Fruit fly (Drosophila melanogaster) whole organism, embryonic: ENCODE data around the gene Pink1.

Source experiments
- Blimp-1 ChIP-seq: fragments of 200-800 bp; sonication (Bioruptor generic); optimal IDR thresholded peaks from 3 replicates; lab custom pipeline; 2018; ENCODE audit warnings: missing biosample characterization, missing genetic modification characterization, mild to moderate bottlenecking, moderate library complexity, missing genetic modification reagents
- CG1024 ChIP-seq: fragments of 200-800 bp; sonication (Bioruptor generic); IDR thresholded peaks from 2 replicates; pipeline ENCODE4 v1.3.6; 2022; ENCODE audit warnings: missing biosample characterization, missing genetic modification characterization
- CG10543 ChIP-seq: fragments of 200-800 bp; sonication (Bioruptor generic); optimal IDR thresholded peaks from 3 replicates; lab custom pipeline; 2017; ENCODE audit warnings: missing biosample characterization, mild to moderate bottlenecking, missing genetic modification characterization, moderate library complexity
- CG11093 ChIP-seq: fragments of 200-800 bp; sonication (Bioruptor generic); IDR thresholded peaks from 3 replicates; pipeline ENCODE4 v1.3.6; 2022; ENCODE audit warnings: missing biosample characterization, missing genetic modification characterization
- CG13287 ChIP-seq: fragments of 200-800 bp; sonication (Bioruptor generic); IDR thresholded peaks from 2 replicates; pipeline ENCODE4 v1.3.6; 2022; ENCODE audit warnings: missing biosample characterization, missing genetic modification characterization; ENCODE audit not compliant: partially characterized antibody
- CG14050 ChIP-seq: fragments of 200-800 bp; sonication (Bioruptor generic); IDR thresholded peaks from 3 replicates; pipeline ENCODE4 v1.3.6; 2022; ENCODE audit warnings: missing biosample characterization, missing genetic modification characterization
- CG1647 ChIP-seq: fragments of 200-800 bp; sonication (Bioruptor generic); optimal IDR thresholded peaks from 3 replicates; lab custom pipeline; 2016; ENCODE audit warnings: missing biosample characterization, missing genetic modification characterization
- CG18476 ChIP-seq: fragments of 200-800 bp; sonication (Bioruptor generic); optimal IDR thresholded peaks from 2 replicates; lab custom pipeline; 2016; ENCODE audit warnings: missing biosample characterization, mild to moderate bottlenecking, missing genetic modification characterization
- CG2875 ChIP-seq: fragments of 200-800 bp; sonication (Bioruptor generic); optimal IDR thresholded peaks from 2 replicates; lab custom pipeline; 2017; ENCODE audit warnings: missing biosample characterization, mild to moderate bottlenecking, missing genetic modification characterization, missing genetic modification reagents
- CG31365 ChIP-seq: fragments of 200-800 bp; sonication (Bioruptor generic); optimal IDR thresholded peaks from 2 replicates; lab custom pipeline; 2018; ENCODE audit warnings: missing biosample characterization, mild to moderate bottlenecking, missing genetic modification characterization
- CG31388 ChIP-seq: fragments of 200-800 bp; sonication (Bioruptor generic); optimal IDR thresholded peaks from 2 replicates; lab custom pipeline; 2016; ENCODE audit warnings: missing biosample characterization, missing genetic modification characterization
- CG32767 ChIP-seq: fragments of 200-800 bp; sonication (Bioruptor generic); IDR thresholded peaks from 2 replicates; pipeline ENCODE4 v1.3.6; 2022; ENCODE audit warnings: missing biosample characterization, missing genetic modification characterization
- CG3281 ChIP-seq: fragments of 200-800 bp; sonication (Bioruptor generic); optimal IDR thresholded peaks from 3 replicates; lab custom pipeline; 2017; ENCODE audit warnings: missing biosample characterization, mild to moderate bottlenecking, missing genetic modification characterization
- CG3407 ChIP-seq: fragments of 200-800 bp; sonication (Bioruptor generic); optimal IDR thresholded peaks from 2 replicates; lab custom pipeline; 2018; ENCODE audit warnings: missing biosample characterization, mild to moderate bottlenecking, missing genetic modification characterization
- CG5180 ChIP-seq: fragments of 200-800 bp; sonication (Bioruptor generic); optimal IDR thresholded peaks from 3 replicates; lab custom pipeline; 2017; ENCODE audit warnings: missing biosample characterization, missing genetic modification characterization, mild to moderate bottlenecking, moderate library complexity, missing genetic modification reagents
- CG6654 ChIP-seq: fragments of 200-800 bp; sonication (Bioruptor generic); optimal IDR thresholded peaks from 2 replicates; lab custom pipeline; 2017; ENCODE audit warnings: missing biosample characterization, mild to moderate bottlenecking, missing genetic modification characterization
- CG6791 ChIP-seq: fragments of 200-800 bp; sonication (Bioruptor generic); IDR thresholded peaks from 3 replicates; pipeline ENCODE4 v1.3.6; 2022; ENCODE audit warnings: missing biosample characterization, missing genetic modification characterization; ENCODE audit not compliant: partially characterized antibody
- CG7271 ChIP-seq: fragments of 200-800 bp; sonication (Bioruptor generic); optimal IDR thresholded peaks from 2 replicates; lab custom pipeline; 2018; ENCODE audit warnings: missing biosample characterization, mild to moderate bottlenecking, missing genetic modification characterization, moderate library complexity
- CG7745 ChIP-seq: fragments of 200-800 bp; sonication (Bioruptor generic); optimal IDR thresholded peaks from 2 replicates; lab custom pipeline; 2018; ENCODE audit warnings: missing biosample characterization, mild to moderate bottlenecking, missing genetic modification characterization, moderate library complexity
- CG7963 ChIP-seq: fragments of 200-800 bp; sonication (Bioruptor generic); IDR thresholded peaks from 3 replicates; pipeline ENCODE4 v1.3.6; 2022; ENCODE audit warnings: missing biosample characterization, missing genetic modification characterization; ENCODE audit not compliant: partially characterized antibody
- CG8924 ChIP-seq: fragments of 200-800 bp; optimal IDR thresholded peaks from 3 replicates; lab custom pipeline; 2019; ENCODE audit warnings: missing biosample characterization, mild to moderate bottlenecking, missing genetic modification characterization, moderate library complexity
- CG9797 ChIP-seq: fragments of 200-800 bp; sonication (Bioruptor generic); optimal IDR thresholded peaks from 3 replicates; lab custom pipeline; 2018; ENCODE audit warnings: missing biosample characterization, mild to moderate bottlenecking, missing genetic modification characterization
- CG9817 ChIP-seq: fragments of 200-800 bp; sonication (Bioruptor generic); optimal IDR thresholded peaks from 2 replicates; lab custom pipeline; 2018; ENCODE audit warnings: missing biosample characterization, mild to moderate bottlenecking, missing genetic modification characterization, moderate library complexity
- D ChIP-seq, 2 experiments: fragments of 200-800 bp in 1 of 2; fragments of >200 bp in 1 of 2; sonication (Bioruptor generic) in 1 of 2; optimal IDR thresholded peaks; 2 replicates in 1 of 2; 3 replicates in 1 of 2; lab custom pipeline; 2017; ENCODE audit warnings: mild to moderate bottlenecking in 1 of 2, missing biosample characterization in 1 of 2, missing genetic modification characterization in 1 of 2, missing genetic modification reagents in 1 of 2
- HLH54F ChIP-seq: fragments of 200-800 bp; sonication (Bioruptor generic); optimal IDR thresholded peaks from 3 replicates; lab custom pipeline; 2016; ENCODE audit warnings: missing biosample characterization, missing genetic modification characterization
- Hr51 ChIP-seq, 2 experiments: fragments of 200-800 bp; sonication (Bioruptor generic); optimal IDR thresholded peaks; 2 replicates in 1 of 2; 3 replicates in 1 of 2; lab custom pipeline; 2016 to 2018; ENCODE audit warnings: missing biosample characterization in 2 of 2, missing genetic modification characterization in 2 of 2, mild to moderate bottlenecking in 1 of 2, moderate library complexity in 1 of 2
- Jarid2 ChIP-seq: fragments of 200-800 bp; sonication (Bioruptor generic); optimal IDR thresholded peaks from 3 replicates; lab custom pipeline; 2017; ENCODE audit warnings: mild to moderate bottlenecking, missing biosample characterization, missing genetic modification reagents, missing genetic modification characterization
- Lhr ChIP-seq: fragments of 200-800 bp; sonication (Bioruptor generic); optimal IDR thresholded peaks from 3 replicates; lab custom pipeline; 2017; ENCODE audit warnings: mild to moderate bottlenecking, missing biosample characterization, missing genetic modification reagents, missing genetic modification characterization
- Lpt ChIP-seq: fragments of >200 bp; optimal IDR thresholded peaks from 2 replicates; lab custom pipeline; 2018; ENCODE audit warnings: missing biosample characterization, missing genetic modification characterization
- MESR4 ChIP-seq: fragments of 200-800 bp; sonication (Bioruptor generic); optimal IDR thresholded peaks from 2 replicates; lab custom pipeline; 2018; ENCODE audit warnings: missing biosample characterization, mild to moderate bottlenecking, missing genetic modification characterization, moderate library complexity
- Myb ChIP-seq: fragments of 200-800 bp; sonication (Bioruptor generic); optimal IDR thresholded peaks from 2 replicates; lab custom pipeline; 2016; ENCODE audit warnings: missing biosample characterization, missing genetic modification characterization
- Optix ChIP-seq: fragments of 200-800 bp; sonication (Bioruptor generic); IDR thresholded peaks from 3 replicates; pipeline ENCODE4 v1.3.6; 2022; ENCODE audit warnings: missing biosample characterization, missing genetic modification characterization
- PHDP ChIP-seq: fragments of 200-800 bp; sonication (Bioruptor generic); optimal IDR thresholded peaks from 3 replicates; lab custom pipeline; 2018; ENCODE audit warnings: missing biosample characterization, mild to moderate bottlenecking, missing genetic modification characterization, moderate library complexity
- cg ChIP-seq: fragments of 200-800 bp; sonication (Bioruptor generic); optimal IDR thresholded peaks from 3 replicates; lab custom pipeline; 2019; ENCODE audit warnings: missing biosample characterization, mild to moderate bottlenecking, missing genetic modification characterization, moderate library complexity
- crc ChIP-seq: fragments of 200-800 bp; sonication (Bioruptor generic); optimal IDR thresholded peaks from 2 replicates; lab custom pipeline; 2016; ENCODE audit warnings: missing biosample characterization, missing genetic modification characterization
- fd64A ChIP-seq: fragments of 200-800 bp; sonication (Bioruptor generic); optimal IDR thresholded peaks from 3 replicates; lab custom pipeline; 2018; ENCODE audit warnings: missing biosample characterization, mild to moderate bottlenecking, missing genetic modification characterization
- ken ChIP-seq: fragments of 200-800 bp; sonication (Bioruptor generic); IDR thresholded peaks from 3 replicates; pipeline ENCODE4 v1.3.6; 2022; ENCODE audit warnings: missing biosample characterization, missing genetic modification characterization
- otp ChIP-seq: fragments of 200-800 bp; sonication (Bioruptor generic); IDR thresholded peaks from 3 replicates; pipeline ENCODE4, ENCODE4 v1.3.6; 2022; ENCODE audit warnings: missing biosample characterization, missing genetic modification characterization
- pho ChIP-seq: fragments of 200-800 bp; sonication (Bioruptor generic); optimal IDR thresholded peaks from 2 replicates; lab custom pipeline; 2016; ENCODE audit warnings: missing biosample characterization, missing genetic modification characterization
- pnt ChIP-seq: fragments of 200-800 bp; sonication (Bioruptor generic); optimal IDR thresholded peaks from 3 replicates; lab custom pipeline; 2016; ENCODE audit warnings: missing biosample characterization, missing genetic modification characterization
- pros ChIP-seq: fragments of 200-800 bp; sonication (Bioruptor generic); optimal IDR thresholded peaks from 3 replicates; lab custom pipeline; 2019; ENCODE audit warnings: missing biosample characterization, mild to moderate bottlenecking, missing genetic modification characterization, moderate library complexity
- pum ChIP-seq: fragments of 200-800 bp; sonication (Bioruptor generic); optimal IDR thresholded peaks from 2 replicates; lab custom pipeline; 2016; ENCODE audit warnings: missing biosample characterization, missing genetic modification characterization
- sc ChIP-seq, 3 experiments: fragments of >200 bp in 2 of 3; fragments of 200-800 bp in 1 of 3; sonication (Bioruptor generic) in 1 of 3; optimal IDR thresholded peaks; 2 replicates in 2 of 3; 3 replicates in 1 of 3; lab custom pipeline; 2017; ENCODE audit warnings: mild to moderate bottlenecking in 1 of 3, missing biosample characterization in 1 of 3, missing genetic modification characterization in 1 of 3, missing genetic modification reagents in 1 of 3
- slbo ChIP-seq: fragments of 200-800 bp; sonication (Bioruptor generic); IDR thresholded peaks from 2 replicates; pipeline ENCODE4 v1.3.6; 2022; ENCODE audit warnings: missing biosample characterization, missing genetic modification characterization
- so ChIP-seq: fragments of 200-800 bp; sonication (Bioruptor generic); IDR thresholded peaks from 3 replicates; pipeline ENCODE4 v1.3.6; 2022; ENCODE audit warnings: missing biosample characterization, missing genetic modification characterization
- twi ChIP-seq: fragments of 200-800 bp; optimal IDR thresholded peaks from 2 replicates; lab custom pipeline; 2019; ENCODE audit warnings: missing biosample characterization, mild to moderate bottlenecking, missing genetic modification characterization, moderate library complexity
- usp ChIP-seq: fragments of >200 bp; optimal IDR thresholded peaks from 2 replicates; lab custom pipeline; 2017; ENCODE audit warnings: missing biosample characterization, missing genetic modification characterization
- z ChIP-seq: fragments of 200-800 bp; sonication (Bioruptor generic); IDR thresholded peaks from 3 replicates; pipeline ENCODE4 v1.3.6; 2022; ENCODE audit warnings: missing biosample characterization, missing genetic modification characterization

Pink1 gene

DNA sequence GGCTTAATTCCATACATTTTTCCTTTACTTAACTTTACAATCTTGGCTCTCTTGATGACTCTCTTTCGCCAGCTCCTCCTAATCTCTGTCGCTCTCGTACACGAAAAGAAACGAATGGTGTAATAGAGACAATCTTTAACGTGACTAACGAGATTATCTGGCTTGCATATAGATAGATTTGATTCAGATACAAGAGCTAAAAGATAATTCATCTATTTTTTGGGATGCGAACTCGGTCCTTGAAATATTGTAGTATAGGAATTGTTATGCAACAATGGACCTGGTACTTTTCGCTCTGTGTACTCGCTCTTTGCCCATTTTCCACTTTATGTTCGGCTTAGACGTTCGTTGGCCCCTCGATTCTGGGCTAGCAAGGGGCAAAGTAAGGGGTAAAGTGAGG lies 27.7 kb downstream of the Pink1 start (continued):
- TF ChIP-seq pros = no peak
- TF ChIP-seq PHDP (tag; lab: Kevin White, UChicago) = peak; percentile 87
- TF ChIP-seq Lhr = peak; percentile 36
- no peak for TF ChIP-seq CG6791 (GFP tag; lab: Robert Waterston, UW)
- TF ChIP-seq CG31365 (tag; lab: Kevin White, UChicago) = peak; percentile 54
- no peak for TF ChIP-seq Lpt (GFP tag; lab: Kevin White, UChicago)
- TF ChIP-seq CG10543 (GFP tag; lab: Kevin White, UChicago) = peak; percentile 40
- TF ChIP-seq CG7745 (tag; lab: Kevin White, UChicago) = no peak
- peak; percentile 80 for TF ChIP-seq Blimp-1 (GFP tag; lab: Kevin White, UChicago)
- TF ChIP-seq CG9817 = peak; percentile 73
- 0 out of 2 replicates have a peak, but pooled peaks have one; percentile 46 for TF ChIP-seq CG32767 (GFP tag; lab: Robert Waterston, UW)
- no peak for TF ChIP-seq cg (GFP tag; lab: Kevin White, UChicago)
- peak; percentile 60 for TF ChIP-seq Myb (GFP tag; lab: Kevin White, UChicago)
- TF ChIP-seq CG7963 (GFP tag; lab: Robert Waterston, UW) = no peak
- peak; percentile 74 for TF ChIP-seq pnt (GFP tag; lab: Kevin White, UChicago)
- peak; percentile 61 for TF ChIP-seq crc (GFP tag; lab: Kevin White, UChicago)
- TF ChIP-seq MESR4 = peak; percentile 15
- TF ChIP-seq fd64A (GFP tag; lab: Kevin White, UChicago) = peak; percentile 54
- TF ChIP-seq CG7271 (tag; lab: Kevin White, UChicago) = no peak
- peak; percentile 79; the same call in 2 of the 3 replicates for TF ChIP-seq so
- TF ChIP-seq CG31388 (GFP tag; lab: Kevin White, UChicago) = peak; percentile 35
- peak; percentile 80 for TF ChIP-seq pho
- peak; percentile 50 for TF ChIP-seq CG1647 (GFP tag; lab: Kevin White, UChicago)
- TF ChIP-seq CG3281 = peak; percentile 81
- no peak for TF ChIP-seq D (optimal IDR thresholded peaks at IDR 0.05; lab: Kevin White, UChicago)
- peak; percentile 70 for TF ChIP-seq D (GFP tag; optimal IDR thresholded peaks at IDR 0.05; lab: Kevin White, UChicago)
- TF ChIP-seq usp (GFP tag; lab: Kevin White, UChicago) = no peak
- TF ChIP-seq CG1024 (GFP tag; lab: Robert Waterston, UW) = peak; percentile 34; the same call in 1 of the 2 replicates
- TF ChIP-seq CG11093 = peak; percentile 61; the same call in 1 of the 3 replicates
- no peak for TF ChIP-seq sc (optimal IDR thresholded peaks at IDR 0.05; lab: Kevin White, UChicago)
- peak; percentile 59 for TF ChIP-seq sc (GFP tag; optimal IDR thresholded peaks at IDR 0.05; lab: Kevin White, UChicago)
- TF ChIP-seq CG13287 (GFP tag; lab: Robert Waterston, UW) = no peak
- peak; percentile 40 for TF ChIP-seq twi
- TF ChIP-seq ken (GFP tag; lab: Robert Waterston, UW) = peak; percentile 70; the same call in 2 of the 3 replicates
- peak; percentile 31 for TF ChIP-seq CG6654
- peak; percentile 66 for TF ChIP-seq CG18476 (GFP tag; lab: Kevin White, UChicago)
- TF ChIP-seq CG3407 (GFP tag; lab: Kevin White, UChicago) = peak; percentile 55
- peak; percentile 71 for TF ChIP-seq pum (GFP tag; lab: Kevin White, UChicago)
- TF ChIP-seq HLH54F (GFP tag; lab: Kevin White, UChicago) = peak; percentile 73
- peak; percentile 61 to 85 for TF ChIP-seq Hr51 (GFP tag; optimal IDR thresholded peaks at IDR 0.05; lab: Kevin White, UChicago)
- TF ChIP-seq Optix (GFP tag; lab: Robert Waterston, UW) = peak; percentile 72
- TF ChIP-seq slbo (GFP tag; lab: Robert Waterston, UW) = peak; percentile 82
- 0 out of 3 replicates have a peak, but pooled peaks have one; percentile 56 for TF ChIP-seq otp (GFP tag; lab: Robert Waterston, UW)
- TF ChIP-seq CG2875 (GFP tag; lab: Kevin White, UChicago) = peak; percentile 79
- TF ChIP-seq CG5180 (GFP tag; lab: Kevin White, UChicago) = peak; percentile 72
- peak; percentile 33 for TF ChIP-seq Jarid2 (GFP tag; lab: Kevin White, UChicago)
- TF ChIP-seq CG14050 (GFP tag; lab: Robert Waterston, UW) = peak; percentile 66
- TF ChIP-seq CG8924 (tag; lab: Kevin White, UChicago) = peak; percentile 82
- TF ChIP-seq z (GFP tag; lab: Robert Waterston, UW) = no peak
- TF ChIP-seq CG9797 (GFP tag; lab: Kevin White, UChicago) = no peak
